Fruit fly (Drosophila melanogaster): Measurements from ENCODE around the gene CG33494.

Gene CG33494

DNA sequence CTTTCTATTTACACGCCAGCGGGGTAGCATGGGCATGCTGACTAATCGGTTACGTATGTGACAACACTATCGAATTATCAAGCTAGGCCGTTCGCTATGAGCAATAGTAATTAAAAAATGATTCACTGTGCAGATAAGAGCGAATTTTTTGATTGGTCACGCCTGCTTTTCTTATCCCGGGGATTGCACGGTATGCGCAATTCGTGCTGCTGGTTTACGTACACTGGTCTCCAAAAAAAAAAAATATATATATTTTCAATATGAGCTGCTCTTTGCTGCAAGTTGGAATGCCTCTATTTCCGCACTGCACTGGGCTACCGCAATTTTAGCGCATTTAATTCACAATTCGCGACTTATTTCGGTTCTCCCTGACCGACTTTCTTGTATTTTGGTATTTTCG lies 4.6 kb downstream of the CG33494 start (continued):
- peak; percentile 65 for TF ChIP-seq sd (tag; optimal IDR thresholded peaks at IDR 0.05)
- peak; percentile 22 for TF ChIP-seq CG6654 (GFP tag; optimal IDR thresholded peaks at IDR 0.05)
- peak; percentile 56 for TF ChIP-seq grn (GFP tag; optimal IDR thresholded peaks at IDR 0.05)
- TF ChIP-seq abd-A (tag; optimal IDR thresholded peaks at IDR 0.05): no peak
- peak; percentile 37; the same call in 1 of the 2 replicates for TF ChIP-seq CG32772 (GFP tag; IDR thresholded peaks at IDR 0.05)
- TF ChIP-seq kay (GFP tag; optimal IDR thresholded peaks at IDR 0.05): peak; percentile 60
- TF ChIP-seq mirr (GFP tag; optimal IDR thresholded peaks at IDR 0.05): no peak
- TF ChIP-seq D19B (GFP tag; optimal IDR thresholded peaks at IDR 0.05): peak; percentile 88
- TF ChIP-seq ap (GFP tag; IDR thresholded peaks at IDR 0.05): peak; percentile 26; the same call in 1 of the 2 replicates
- peak; percentile 39 for TF ChIP-seq Oli (tag; optimal IDR thresholded peaks at IDR 0.05)
- TF ChIP-seq az2 (GFP tag; optimal IDR thresholded peaks at IDR 0.05): peak; percentile 19
- peak; percentile 34; the same call in 1 of the 2 replicates for TF ChIP-seq lmd (GFP tag; IDR thresholded peaks at IDR 0.05)
- no peak for TF ChIP-seq prd (optimal IDR thresholded peaks at IDR 0.05)
- peak; percentile 4; the same call in 2 of the 3 replicates for TF ChIP-seq prd (GFP tag; IDR thresholded peaks at IDR 0.05)
- no peak for TF ChIP-seq stwl (tag; optimal IDR thresholded peaks at IDR 0.05)
- no peak for TF ChIP-seq CG6175 (GFP tag; IDR thresholded peaks at IDR 0.05)
- peak; percentile 74 for TF ChIP-seq Nf-YB (GFP tag; optimal IDR thresholded peaks at IDR 0.05)
- TF ChIP-seq Hr51 (GFP tag; optimal IDR thresholded peaks at IDR 0.05): peak in 1 of 2 experiments; percentile 48
- TF ChIP-seq unpg (GFP tag; optimal IDR thresholded peaks at IDR 0.05): peak; percentile 40
- peak; percentile 41; the same call in 2 of the 3 replicates for TF ChIP-seq zfh1 (GFP tag; IDR thresholded peaks at IDR 0.05)
- peak; percentile 19 for TF ChIP-seq CG8089 (GFP tag; optimal IDR thresholded peaks at IDR 0.05)
- TF ChIP-seq CG17359 (tag; optimal IDR thresholded peaks at IDR 0.05): peak; percentile 35
- peak; percentile 52 for TF ChIP-seq Sox102F (GFP tag; optimal IDR thresholded peaks at IDR 0.05)
- no peak for TF ChIP-seq CHES-1-like (GFP tag; optimal IDR thresholded peaks at IDR 0.05)
- peak; percentile 29 for TF ChIP-seq oc (tag; optimal IDR thresholded peaks at IDR 0.05)
- no peak for TF ChIP-seq CG13287 (GFP tag; IDR thresholded peaks at IDR 0.05; ENCODE audit: partially characterized antibody)
- TF ChIP-seq Stat92E (GFP tag; optimal IDR thresholded peaks at IDR 0.05): no peak
- peak; percentile 44 for TF ChIP-seq CG18599 (GFP tag; optimal IDR thresholded peaks at IDR 0.05)
- peak; percentile 92 for TF ChIP-seq sens (GFP tag)
- peak; percentile 42 for TF ChIP-seq Fer1 (GFP tag; optimal IDR thresholded peaks at IDR 0.05)
- peak; percentile 20 for TF ChIP-seq tap (tag; optimal IDR thresholded peaks at IDR 0.05)
- peak; percentile 14 for TF ChIP-seq Xbp1 (GFP tag; optimal IDR thresholded peaks at IDR 0.05)
- peak; percentile 7 for TF ChIP-seq lbe (GFP tag; optimal IDR thresholded peaks at IDR 0.05)
- TF ChIP-seq esg (GFP tag; conservative IDR thresholded peaks at IDR 0.05): peak; percentile 35
- TF ChIP-seq bsh (GFP tag; optimal IDR thresholded peaks at IDR 0.05): peak in 1 of 2 experiments; percentile 40
- peak; percentile 3; the same call in 1 of the 2 replicates for TF ChIP-seq CG9932 (GFP tag; IDR thresholded peaks at IDR 0.05)
- no peak for TF ChIP-seq dimm (GFP tag; IDR thresholded peaks at IDR 0.05)
- TF ChIP-seq chinmo (GFP tag; IDR thresholded peaks at IDR 0.05; ENCODE audit: partially characterized antibody): 0 out of 4 replicates have a peak, but pooled peaks have one; percentile 61
- peak; percentile 41 for TF ChIP-seq sisA (GFP tag; IDR thresholded peaks at IDR 0.05)
- peak; percentile 29 for TF ChIP-seq Asciz (GFP tag; optimal IDR thresholded peaks at IDR 0.05)
- peak; percentile 39 for TF ChIP-seq CG4617 (GFP tag; optimal IDR thresholded peaks at IDR 0.05; ENCODE audit: borderline replicate concordance)
- TF ChIP-seq Bteb2 (GFP tag; optimal IDR thresholded peaks at IDR 0.05): no peak
- TF ChIP-seq Aef1 (GFP tag; IDR thresholded peaks at IDR 0.05): 0 out of 3 replicates have a peak, but pooled peaks have one; percentile 10
- peak; percentile 24 for TF ChIP-seq fd96Cb (tag; optimal IDR thresholded peaks at IDR 0.05)
- TF ChIP-seq Xrp1 (GFP tag; IDR thresholded peaks at IDR 0.05): peak; percentile 47
- TF ChIP-seq kah (GFP tag; optimal IDR thresholded peaks at IDR 0.05): no peak
- TF ChIP-seq ken (GFP tag; IDR thresholded peaks at IDR 0.05): peak; percentile 29; the same call in 1 of the 3 replicates
- peak; percentile 34; the same call in 1 of the 2 replicates for TF ChIP-seq CG17328 (GFP tag; IDR thresholded peaks at IDR 0.05)
- no peak for TF ChIP-seq CG9797 (GFP tag; optimal IDR thresholded peaks at IDR 0.05)
